Fruit fly (Drosophila melanogaster): ENCODE measurements around the gene emc.
A peak's percentile ranks its signal among the peaks of the same experiment; 100 is the strongest.

Gene emc

DNA sequence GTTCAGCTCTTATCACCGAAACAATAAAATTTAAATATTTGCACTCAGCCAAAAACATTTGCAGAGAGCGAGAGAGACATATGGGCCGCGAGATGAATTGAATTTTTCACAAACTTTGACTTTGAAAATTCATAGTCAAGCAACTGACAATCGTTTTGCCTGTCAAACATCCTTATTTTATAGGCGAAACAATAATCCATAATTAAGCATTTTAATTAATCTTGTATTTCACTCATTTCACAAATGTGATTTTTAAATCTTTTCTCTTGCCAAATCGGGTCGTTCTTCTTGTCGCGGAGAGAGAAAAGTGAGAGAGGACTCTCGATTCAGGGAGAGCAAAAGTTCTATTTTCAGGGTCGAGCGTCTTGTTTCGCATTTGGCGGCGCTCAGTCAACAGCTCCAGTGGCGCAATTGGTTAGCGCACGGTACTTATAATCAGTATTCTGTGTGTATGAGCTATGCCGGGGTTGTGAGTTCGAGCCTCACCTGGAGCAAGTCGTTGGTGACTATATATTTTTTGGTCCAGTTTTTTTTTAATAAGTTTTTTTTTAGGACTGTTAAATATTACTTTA, 20.0 kb downstream of the emc start (continued):
- TF ChIP-seq CG10431 (GFP tag; optimal IDR thresholded peaks at IDR 0.05) (no peak), rib (GFP tag; IDR thresholded peaks at IDR 0.05) (no peak), CG10321 (GFP tag; IDR thresholded peaks at IDR 0.05) (no peak), hb (GFP tag; IDR thresholded peaks at IDR 0.05; ENCODE audit: partially characterized antibody) (peak; percentile 28; the same call in 1 of the 3 replicates), CG16813 (GFP tag; IDR thresholded peaks at IDR 0.05; ENCODE audit: partially characterized antibody) (peak; percentile 87), CG31365 (tag; optimal IDR thresholded peaks at IDR 0.05) (no peak), da (GFP tag; optimal IDR thresholded peaks at IDR 0.05) (no peak), CG2199 (GFP tag; IDR thresholded peaks at IDR 0.05) (0 out of 3 replicates have a peak, but pooled peaks have one; percentile 66), CG7556 (GFP tag; optimal IDR thresholded peaks at IDR 0.05) (no peak), tx (GFP tag; optimal IDR thresholded peaks at IDR 0.05) (no peak), tin (GFP tag; optimal IDR thresholded peaks at IDR 0.05) (no peak), CG12104 (GFP tag; optimal IDR thresholded peaks at IDR 0.05) (no peak), cg (GFP tag; optimal IDR thresholded peaks at IDR 0.05) (no peak), CG34224 (GFP tag; IDR thresholded peaks at IDR 0.05; ENCODE audit: partially characterized antibody) (peak; percentile 71), abd-A (tag; optimal IDR thresholded peaks at IDR 0.05) (no peak), tna (GFP tag; IDR thresholded peaks at IDR 0.05; ENCODE audit: partially characterized antibody) (peak; percentile 68), CG17568 (GFP tag; optimal IDR thresholded peaks at IDR 0.05) (no peak), Nf-YB (GFP tag; optimal IDR thresholded peaks at IDR 0.05) (no peak), jing (GFP tag; optimal IDR thresholded peaks at IDR 0.05) (no peak), nerfin-1 (tag; optimal IDR thresholded peaks at IDR 0.05) (no peak), Bdp1 (GFP tag; optimal IDR thresholded peaks at IDR 0.05) (peak; percentile 99), nom (GFP tag; optimal IDR thresholded peaks at IDR 0.05) (peak; percentile 8), CG5953 (GFP tag; IDR thresholded peaks at IDR 0.05) (no peak), CG2712 (tag; optimal IDR thresholded peaks at IDR 0.05) (no peak), NC2α (GFP tag; optimal IDR thresholded peaks at IDR 0.05) (no peak), CG8765 (GFP tag; IDR thresholded peaks at IDR 0.05) (no peak), CG2678 (tag; optimal IDR thresholded peaks at IDR 0.05) (no peak), Dfd (GFP tag; optimal IDR thresholded peaks at IDR 0.05) (no peak), vnd (GFP tag; IDR thresholded peaks at IDR 0.05; ENCODE audit: partially characterized antibody) (peak; percentile 63), kah (GFP tag; optimal IDR thresholded peaks at IDR 0.05) (no peak), CG13424 (tag; optimal IDR thresholded peaks at IDR 0.05) (no peak), pum (GFP tag; optimal IDR thresholded peaks at IDR 0.05) (no peak), CrebB (tag; optimal IDR thresholded peaks at IDR 0.05) (no peak), Mrtf (GFP tag; IDR thresholded peaks at IDR 0.05) (no peak), nerfin-2 (GFP tag; IDR thresholded peaks at IDR 0.05; ENCODE audit: partially characterized antibody) (peak; percentile 79), ci (GFP tag; IDR thresholded peaks at IDR 0.05) (peak; percentile 34; the same call in 1 of the 3 replicates), CG12744 (GFP tag; optimal IDR thresholded peaks at IDR 0.05) (no peak), gsb-n (tag; optimal IDR thresholded peaks at IDR 0.05) (no peak), slbo (GFP tag; IDR thresholded peaks at IDR 0.05) (no peak), Xbp1 (GFP tag; optimal IDR thresholded peaks at IDR 0.05) (no peak), sd (tag; optimal IDR thresholded peaks at IDR 0.05) (no peak), bbx (GFP tag; IDR thresholded peaks at IDR 0.05; ENCODE audit: partially characterized antibody) (peak; percentile 80), crc (GFP tag; optimal IDR thresholded peaks at IDR 0.05) (no peak), sens (GFP tag) (peak; percentile 85), Meics (GFP tag; optimal IDR thresholded peaks at IDR 0.05) (no peak), sim (GFP tag; IDR thresholded peaks at IDR 0.05) (no peak), Dref (GFP tag; IDR thresholded peaks at IDR 0.05) (no peak), Atf6 (GFP tag; IDR thresholded peaks at IDR 0.05) (no peak), bowl (GFP tag; IDR thresholded peaks at IDR 0.05) (no peak), Asciz (GFP tag; optimal IDR thresholded peaks at IDR 0.05) (no peak), Ets65A (GFP tag) (no peak)
